Fruit fly (Drosophila melanogaster) whole organism, embryonic: ENCODE results near the gene CG16852.

Experiments used
- ATbp ChIP-seq: fragments of 200-800 bp; sonication (Bioruptor generic); optimal IDR thresholded peaks from 2 replicates; lab custom pipeline; 2017; ENCODE audit warnings: missing biosample characterization, mild to moderate bottlenecking, missing genetic modification characterization, missing genetic modification reagents
- BEAF-32 ChIP-seq: fragments of 200-800 bp; sonication (Bioruptor generic); optimal IDR thresholded peaks from 3 replicates; lab custom pipeline; 2017; ENCODE audit warnings: missing biosample characterization, missing genetic modification characterization, mild to moderate bottlenecking, moderate library complexity, missing genetic modification reagents
- CG10147 ChIP-seq: fragments of 200-800 bp; sonication (Bioruptor generic); optimal IDR thresholded peaks from 2 replicates; lab custom pipeline; 2019; ENCODE audit warnings: missing biosample characterization, mild to moderate bottlenecking, missing genetic modification characterization, moderate library complexity
- CG1024 ChIP-seq: fragments of 200-800 bp; sonication (Bioruptor generic); IDR thresholded peaks from 2 replicates; pipeline ENCODE4 v1.3.6; 2022; ENCODE audit warnings: missing biosample characterization, missing genetic modification characterization
- CG10366 ChIP-seq: fragments of 200-800 bp; sonication (Bioruptor generic); IDR thresholded peaks from 2 replicates; pipeline ENCODE4 v1.3.6; 2022; ENCODE audit warnings: missing biosample characterization, missing genetic modification characterization
- CG11504 ChIP-seq: fragments of 200-800 bp; sonication (Bioruptor generic); optimal IDR thresholded peaks from 3 replicates; lab custom pipeline; 2019; ENCODE audit warnings: missing biosample characterization, mild to moderate bottlenecking, missing genetic modification characterization, moderate library complexity
- CG11695 ChIP-seq: fragments of 200-800 bp; sonication (Bioruptor generic); IDR thresholded peaks from 3 replicates; pipeline ENCODE4 v1.3.6; 2022; ENCODE audit warnings: missing biosample characterization, missing genetic modification characterization
- CG1233 ChIP-seq: fragments of 200-800 bp; sonication (Bioruptor generic); optimal IDR thresholded peaks from 4 replicates; lab custom pipeline; 2018; ENCODE audit warnings: missing biosample characterization, mild to moderate bottlenecking, missing genetic modification characterization
- CG13424 ChIP-seq: fragments of 200-800 bp; sonication (Bioruptor generic); optimal IDR thresholded peaks from 2 replicates; lab custom pipeline; 2019; ENCODE audit warnings: missing biosample characterization, mild to moderate bottlenecking, missing genetic modification characterization, moderate library complexity
- CG13894 ChIP-seq: fragments of 200-800 bp; sonication (Bioruptor generic); optimal IDR thresholded peaks from 3 replicates; lab custom pipeline; 2018; ENCODE audit warnings: missing biosample characterization, mild to moderate bottlenecking, missing genetic modification characterization, moderate library complexity
- CG14014 ChIP-seq: fragments of 200-800 bp; sonication (Bioruptor generic); IDR thresholded peaks from 2 replicates; pipeline ENCODE4 v1.3.6; 2022; ENCODE audit warnings: missing biosample characterization, missing genetic modification characterization
- CG14710 ChIP-seq: fragments of 200-800 bp; sonication (Bioruptor generic); optimal IDR thresholded peaks from 3 replicates; lab custom pipeline; 2019; ENCODE audit warnings: missing biosample characterization, mild to moderate bottlenecking, missing genetic modification characterization, moderate library complexity
- CG1603 ChIP-seq: fragments of 200-800 bp; sonication (Bioruptor generic); optimal IDR thresholded peaks from 2 replicates; lab custom pipeline; 2019; ENCODE audit warnings: missing biosample characterization, mild to moderate bottlenecking, missing genetic modification characterization, moderate library complexity
- CG16815 ChIP-seq: fragments of 200-800 bp; sonication (Bioruptor generic); optimal IDR thresholded peaks from 3 replicates; lab custom pipeline; 2017; ENCODE audit warnings: missing biosample characterization, mild to moderate bottlenecking, missing genetic modification characterization
- CG17568 ChIP-seq: fragments of 200-800 bp; sonication (Bioruptor generic); optimal IDR thresholded peaks from 2 replicates; lab custom pipeline; 2018; ENCODE audit warnings: missing biosample characterization, mild to moderate bottlenecking, missing genetic modification characterization, moderate library complexity
- CG3281 ChIP-seq: fragments of 200-800 bp; sonication (Bioruptor generic); optimal IDR thresholded peaks from 3 replicates; lab custom pipeline; 2017; ENCODE audit warnings: missing biosample characterization, mild to moderate bottlenecking, missing genetic modification characterization
- CG3838 ChIP-seq: fragments of 200-800 bp; sonication (Bioruptor generic); optimal IDR thresholded peaks from 3 replicates; lab custom pipeline; 2016; ENCODE audit warnings: missing biosample characterization, missing genetic modification characterization
- CG5953 ChIP-seq: fragments of 200-800 bp; sonication (Bioruptor generic); IDR thresholded peaks from 2 replicates; pipeline ENCODE4 v1.3.6; 2022; ENCODE audit warnings: missing biosample characterization, missing genetic modification characterization
- CG6765 ChIP-seq: fragments of 200-800 bp; sonication (Bioruptor generic); optimal IDR thresholded peaks from 3 replicates; lab custom pipeline; 2017; ENCODE audit warnings: missing biosample characterization, mild to moderate bottlenecking, missing genetic modification characterization
- CG8359 ChIP-seq: fragments of 200-800 bp; sonication (Bioruptor generic); optimal IDR thresholded peaks from 2 replicates; lab custom pipeline; 2017; ENCODE audit warnings: missing biosample characterization, mild to moderate bottlenecking, missing genetic modification characterization, borderline replicate concordance
- CG9817 ChIP-seq: fragments of 200-800 bp; sonication (Bioruptor generic); optimal IDR thresholded peaks from 2 replicates; lab custom pipeline; 2018; ENCODE audit warnings: missing biosample characterization, mild to moderate bottlenecking, missing genetic modification characterization, moderate library complexity
- Chrac-16 ChIP-seq: fragments of 200-800 bp; sonication (Bioruptor generic); optimal IDR thresholded peaks from 3 replicates; lab custom pipeline; 2016; ENCODE audit warnings: missing biosample characterization, missing genetic modification characterization
- Dad ChIP-seq: fragments of 200-800 bp; sonication (Bioruptor generic); optimal IDR thresholded peaks from 3 replicates; lab custom pipeline; 2016; ENCODE audit warnings: missing biosample characterization, missing genetic modification characterization
- Dbx ChIP-seq: fragments of 200-800 bp; sonication (Bioruptor generic); IDR thresholded peaks from 3 replicates; pipeline ENCODE4 v1.3.6; 2022; ENCODE audit warnings: missing biosample characterization, missing genetic modification characterization
- Eip74EF ChIP-seq, 2 experiments: fragments of 200-800 bp in 1 of 2; fragments of >200 bp in 1 of 2; sonication (Bioruptor generic) in 1 of 2; optimal IDR thresholded peaks; 2 replicates each; lab custom pipeline; 2017 to 2019; ENCODE audit warnings: missing biosample characterization in 2 of 2, missing genetic modification characterization in 2 of 2, mild to moderate bottlenecking in 1 of 2, moderate library complexity in 1 of 2
- Ets97D ChIP-seq: fragments of 200-800 bp; sonication (Bioruptor generic); optimal IDR thresholded peaks from 3 replicates; lab custom pipeline; 2016; ENCODE audit warnings: missing biosample characterization, missing genetic modification characterization
- Kr ChIP-seq: fragments of 200-800 bp; sonication (Bioruptor generic); optimal IDR thresholded peaks from 2 replicates; lab custom pipeline; 2017; ENCODE audit warnings: missing biosample characterization, mild to moderate bottlenecking, missing genetic modification characterization
- Lim3 ChIP-seq: fragments of 200-800 bp; sonication (Bioruptor generic); IDR thresholded peaks from 2 replicates; pipeline ENCODE4 v1.3.6; 2022; ENCODE audit warnings: missing biosample characterization, missing genetic modification characterization
- PHDP ChIP-seq: fragments of 200-800 bp; sonication (Bioruptor generic); optimal IDR thresholded peaks from 3 replicates; lab custom pipeline; 2018; ENCODE audit warnings: missing biosample characterization, mild to moderate bottlenecking, missing genetic modification characterization, moderate library complexity
- al ChIP-seq: fragments of 200-800 bp; sonication (Bioruptor generic); IDR thresholded peaks from 2 replicates; pipeline ENCODE4 v1.3.6; 2022; ENCODE audit warnings: missing biosample characterization, missing genetic modification characterization
- ash1 ChIP-seq: fragments of 200-800 bp; sonication (Bioruptor generic); optimal IDR thresholded peaks from 2 replicates; lab custom pipeline; 2018; ENCODE audit warnings: missing biosample characterization, mild to moderate bottlenecking, missing genetic modification characterization
- bcd ChIP-seq: fragments of 200-800 bp; sonication (Bioruptor generic); optimal IDR thresholded peaks from 2 replicates; lab custom pipeline; 2017; ENCODE audit warnings: missing biosample characterization, mild to moderate bottlenecking, missing genetic modification characterization
- crc ChIP-seq: fragments of 200-800 bp; sonication (Bioruptor generic); optimal IDR thresholded peaks from 2 replicates; lab custom pipeline; 2016; ENCODE audit warnings: missing biosample characterization, missing genetic modification characterization
- danr ChIP-seq: fragments of 200-800 bp; sonication (Bioruptor generic); IDR thresholded peaks from 2 replicates; pipeline ENCODE4 v1.3.6; 2022; ENCODE audit warnings: missing biosample characterization, missing genetic modification characterization
- gsb ChIP-seq: fragments of 200-800 bp; sonication (Bioruptor generic); IDR thresholded peaks from 2 replicates; pipeline ENCODE4 v1.3.6; 2022; ENCODE audit warnings: missing biosample characterization, missing genetic modification characterization
- ken ChIP-seq: fragments of 200-800 bp; sonication (Bioruptor generic); IDR thresholded peaks from 3 replicates; pipeline ENCODE4 v1.3.6; 2022; ENCODE audit warnings: missing biosample characterization, missing genetic modification characterization
- maf-S ChIP-seq: fragments of 200-800 bp; sonication (Bioruptor generic); optimal IDR thresholded peaks from 2 replicates; lab custom pipeline; 2016; ENCODE audit warnings: missing biosample characterization, missing genetic modification characterization
- mld ChIP-seq: fragments of 200-800 bp; sonication (Bioruptor generic); IDR thresholded peaks from 3 replicates; pipeline ENCODE4 v1.3.6; 2022; ENCODE audit warnings: missing biosample characterization, missing genetic modification characterization; ENCODE audit not compliant: partially characterized antibody
- pfk ChIP-seq: fragments of 200-800 bp; sonication (Bioruptor generic); optimal IDR thresholded peaks from 2 replicates; lab custom pipeline; 2018; ENCODE audit warnings: missing biosample characterization, mild to moderate bottlenecking, missing genetic modification characterization, moderate library complexity
- pros ChIP-seq: fragments of 200-800 bp; sonication (Bioruptor generic); optimal IDR thresholded peaks from 3 replicates; lab custom pipeline; 2019; ENCODE audit warnings: missing biosample characterization, mild to moderate bottlenecking, missing genetic modification characterization, moderate library complexity
- slbo ChIP-seq: fragments of 200-800 bp; sonication (Bioruptor generic); IDR thresholded peaks from 2 replicates; pipeline ENCODE4 v1.3.6; 2022; ENCODE audit warnings: missing biosample characterization, missing genetic modification characterization
- slou ChIP-seq: fragments of 200-800 bp; sonication (Bioruptor generic); optimal IDR thresholded peaks from 3 replicates; lab custom pipeline; 2016; ENCODE audit warnings: missing biosample characterization, missing genetic modification characterization
- slp2 ChIP-seq: fragments of 200-800 bp; sonication (Bioruptor generic); optimal IDR thresholded peaks from 2 replicates; lab custom pipeline; 2016; ENCODE audit warnings: missing biosample characterization, missing genetic modification characterization
- stc ChIP-seq: fragments of 200-800 bp; sonication (Bioruptor generic); IDR thresholded peaks from 2 replicates; pipeline ENCODE4 v1.3.6; 2022; ENCODE audit warnings: missing biosample characterization, missing genetic modification characterization
- tna ChIP-seq: fragments of 200-800 bp; sonication (Bioruptor generic); IDR thresholded peaks from 2 replicates; pipeline ENCODE4 v1.3.6; 2022; ENCODE audit warnings: missing biosample characterization, missing genetic modification characterization; ENCODE audit not compliant: partially characterized antibody
- ttk ChIP-seq: fragments of 200-800 bp; sonication (Bioruptor generic); IDR thresholded peaks from 2 replicates; pipeline ENCODE4 v2.1.2; 2022; ENCODE audit warnings: missing biosample characterization, missing genetic modification characterization
- tx ChIP-seq: fragments of 200-800 bp; sonication (Bioruptor generic); optimal IDR thresholded peaks from 2 replicates; lab custom pipeline; 2016; ENCODE audit warnings: missing biosample characterization, missing genetic modification characterization
- zfh2 ChIP-seq: fragments of 200-800 bp; sonication (Bioruptor generic); optimal IDR thresholded peaks from 2 replicates; lab custom pipeline; 2016; ENCODE audit warnings: missing biosample characterization, missing genetic modification characterization

Gene CG16852

dm6 chr2L:13513331-13514261, 27.0 kb upstream of the CG16852 start (continued):
- TF ChIP-seq CG17568 (peak; percentile 35), ttk (peak; percentile 66), Ets97D (GFP tag; lab: Kevin White, UChicago) (peak; percentile 10), CG1603 (peak; percentile 71), pfk (GFP tag; lab: Kevin White, UChicago) (no peak), PHDP (tag; lab: Kevin White, UChicago) (peak; percentile 48), CG13424 (tag; lab: Kevin White, UChicago) (peak; percentile 49), CG14014 (GFP tag; lab: Robert Waterston, UW) (peak; percentile 65), ken (0 out of 3 replicates have a peak, but pooled peaks have one; percentile 49), CG16815 (peak; percentile 61), CG3838 (GFP tag; lab: Kevin White, UChicago) (no peak), CG6765 (GFP tag; lab: Kevin White, UChicago) (peak; percentile 34), CG11695 (peak; percentile 39; the same call in 2 of the 3 replicates), CG1233 (GFP tag; lab: Kevin White, UChicago) (peak; percentile 62), CG10366 (GFP tag; lab: Robert Waterston, UW) (peak; percentile 66), Kr (no peak), zfh2 (GFP tag; lab: Kevin White, UChicago) (peak; percentile 65), BEAF-32 (GFP tag; lab: Kevin White, UChicago) (no peak), ash1 (GFP tag; lab: Kevin White, UChicago) (no peak), tx (GFP tag; lab: Kevin White, UChicago) (peak; percentile 61), tna (no peak), ATbp (GFP tag; lab: Kevin White, UChicago) (peak; percentile 41), pros (no peak), Dad (GFP tag; lab: Kevin White, UChicago) (peak; percentile 24), CG1024 (GFP tag; lab: Robert Waterston, UW) (peak; percentile 47; the same call in 1 of the 2 replicates), CG9817 (tag; lab: Kevin White, UChicago) (peak; percentile 5), CG10147 (GFP tag; lab: Kevin White, UChicago) (peak; percentile 14), maf-S (GFP tag; lab: Kevin White, UChicago) (peak; percentile 42), slp2 (GFP tag; lab: Kevin White, UChicago) (peak; percentile 37), CG11504 (tag; lab: Kevin White, UChicago) (peak; percentile 68), slbo (GFP tag; lab: Robert Waterston, UW) (peak; percentile 89), Dbx (GFP tag; lab: Robert Waterston, UW) (peak; percentile 57; the same call in 2 of the 3 replicates), gsb (GFP tag; lab: Robert Waterston, UW) (peak; percentile 42), crc (GFP tag; lab: Kevin White, UChicago) (peak; percentile 19), Eip74EF (GFP tag; optimal IDR thresholded peaks at IDR 0.05; lab: Kevin White, UChicago) (no peak), CG8359 (no peak), mld (GFP tag; lab: Robert Waterston, UW) (no peak), CG5953 (GFP tag; lab: Robert Waterston, UW) (peak; percentile 44), al (GFP tag; lab: Robert Waterston, UW) (peak; percentile 60; the same call in 1 of the 2 replicates), Lim3 (GFP tag; lab: Robert Waterston, UW) (no peak), CG14710 (tag; lab: Kevin White, UChicago) (peak; percentile 31), Chrac-16 (GFP tag; lab: Kevin White, UChicago) (peak; percentile 66), bcd (GFP tag; lab: Kevin White, UChicago) (peak; percentile 74), CG13894 (no peak), CG3281 (peak; percentile 70), slou (no peak), stc (peak; percentile 70), danr (GFP tag; lab: Robert Waterston, UW) (peak; percentile 46; the same call in 1 of the 2 replicates)
